Fruit fly (Drosophila melanogaster) Kc167 (cell line): ENCODE measurements around the gene Ssl2.

ENCODE experiments used
- Myc ChIP-seq: fragments of >200 bp; optimal IDR thresholded peaks from 2 replicates; lab custom pipeline; 2017; ENCODE audit warnings: missing external identifiers
- Sin3A ChIP-seq: fragments of >200 bp; optimal IDR thresholded peaks from 2 replicates; lab custom pipeline; 2018; ENCODE audit warnings: missing external identifiers
- h ChIP-seq: fragments of >200 bp; optimal IDR thresholded peaks from 3 replicates; lab custom pipeline; 2018; ENCODE audit warnings: missing external identifiers
- insv ChIP-seq: fragments of >200 bp; optimal IDR thresholded peaks from 3 replicates; lab custom pipeline; 2018; ENCODE audit warnings: missing external identifiers
- psq ChIP-seq: fragments of >200 bp; optimal IDR thresholded peaks from 2 replicates; lab custom pipeline; 2017; ENCODE audit warnings: missing external identifiers
- ttk ChIP-seq: sonication (Bioruptor generic); optimal IDR thresholded peaks from 2 replicates; lab custom pipeline; 2017; ENCODE audit warnings: missing external identifiers

Gene Ssl2

dm6 chr3R:29032542-29032941 lies at the start of gene Ssl2:
TSS of gene Ssl2 (minus strand) at chr3R:29032642.
- TF ChIP-seq ttk: no peak
- no peak for TF ChIP-seq insv
- no peak for TF ChIP-seq psq
- TF ChIP-seq h: no peak
- no peak for TF ChIP-seq Sin3A (lab: Kevin White, UChicago)
- TF ChIP-seq Myc (lab: Kevin White, UChicago): no peak

dm6 chr3R:29082034-29082433 lies 49.6 kb upstream of the Ssl2 start:
- TF ChIP-seq Myc (lab: Kevin White, UChicago) (no peak), h (no peak), insv (no peak), ttk (no peak), Sin3A (lab: Kevin White, UChicago) (no peak), psq (no peak)

dm6 chr3R:29077572-29077971 lies 45.1 kb upstream of the Ssl2 start:
- TF ChIP-seq Sin3A (lab: Kevin White, UChicago): no peak
- TF ChIP-seq h: no peak
- TF ChIP-seq psq: no peak
- TF ChIP-seq ttk: no peak
- no peak for TF ChIP-seq Myc (lab: Kevin White, UChicago)
- no peak for TF ChIP-seq insv

dm6 chr3R:29076609-29077008 lies 44.2 kb upstream of the Ssl2 start:
- TF ChIP-seq psq: no peak
- no peak for TF ChIP-seq insv
- no peak for TF ChIP-seq Sin3A (lab: Kevin White, UChicago)
- no peak for TF ChIP-seq Myc (lab: Kevin White, UChicago)
- TF ChIP-seq ttk: no peak
- TF ChIP-seq h: no peak

- TF ChIP-seq insv (no peak), h (no peak), ttk (no peak), Myc (lab: Kevin White, UChicago) (no peak), Sin3A (lab: Kevin White, UChicago) (no peak), psq (no peak)
Measured at dm6 chr3R:29075631-29076398, 43.4 kb upstream of the Ssl2 start.

dm6 chr3R:29074001-29074609 lies 41.7 kb upstream of the Ssl2 start:
- TF ChIP-seq psq (no peak), Myc (lab: Kevin White, UChicago) (no peak), h (no peak), Sin3A (lab: Kevin White, UChicago) (no peak), ttk (no peak), insv (no peak)

- no peak for TF ChIP-seq ttk
- no peak for TF ChIP-seq Sin3A (lab: Kevin White, UChicago)
- TF ChIP-seq h: no peak
- TF ChIP-seq Myc (lab: Kevin White, UChicago): no peak
- no peak for TF ChIP-seq psq
- TF ChIP-seq insv: no peak
Measured at dm6 chr3R:29072834-29073233, 40.4 kb upstream of the Ssl2 start.

dm6 chr3R:29071141-29071540 lies 38.7 kb upstream of the Ssl2 start:
- TF ChIP-seq ttk (no peak), Myc (lab: Kevin White, UChicago) (no peak), insv (no peak)

- TF ChIP-seq ttk (no peak), Myc (lab: Kevin White, UChicago) (no peak), h (no peak), insv (no peak), psq (no peak), Sin3A (lab: Kevin White, UChicago) (no peak)
Measured at dm6 chr3R:29069208-29070072, 37.0 kb upstream of the Ssl2 start.

dm6 chr3R:29068430-29069207 lies 36.2 kb upstream of the Ssl2 start:
- TF ChIP-seq Myc (lab: Kevin White, UChicago): no peak
- TF ChIP-seq insv: no peak
- no peak for TF ChIP-seq h
- TF ChIP-seq Sin3A (lab: Kevin White, UChicago): no peak
- no peak for TF ChIP-seq psq
- TF ChIP-seq ttk: no peak

- TF ChIP-seq Sin3A (lab: Kevin White, UChicago) (no peak), insv (no peak), h (no peak), ttk (no peak), Myc (lab: Kevin White, UChicago) (no peak), psq (no peak)
Measured at dm6 chr3R:29067091-29067490, 34.6 kb upstream of the Ssl2 start.

- TF ChIP-seq psq: no peak
- no peak for TF ChIP-seq insv
Measured at dm6 chr3R:29066285-29066684, 33.8 kb upstream of the Ssl2 start.
